Fruit fly (Drosophila melanogaster): ENCODE data around the gene BtbVII.

DNA sequence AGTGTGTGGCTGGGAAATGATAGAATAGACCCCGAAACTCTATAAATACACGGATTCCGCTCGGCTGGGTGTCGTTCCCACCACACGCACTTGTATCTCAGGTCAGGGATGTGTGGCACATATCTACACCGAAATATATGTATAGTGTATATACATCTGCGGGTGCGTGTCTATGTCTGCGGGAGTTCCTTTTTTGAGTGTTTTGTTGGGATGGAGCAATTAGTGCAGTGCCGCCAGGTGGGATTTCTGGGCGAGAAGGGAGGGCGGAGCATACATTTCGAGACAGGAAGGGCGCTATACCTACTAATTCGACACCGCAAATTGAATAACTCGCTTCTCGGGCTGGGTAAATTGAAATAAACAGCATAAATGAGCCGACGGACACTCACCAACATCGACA is 22.0 kb upstream of the BtbVII start:
- TF ChIP-seq CG8478 (optimal IDR thresholded peaks at IDR 0.05): no peak
- TF ChIP-seq CTCF (optimal IDR thresholded peaks at IDR 0.05): no peak
